Worm (Caenorhabditis elegans): ENCODE data around the gene cnnm-5.

The cnnm-5 gene

DNA sequence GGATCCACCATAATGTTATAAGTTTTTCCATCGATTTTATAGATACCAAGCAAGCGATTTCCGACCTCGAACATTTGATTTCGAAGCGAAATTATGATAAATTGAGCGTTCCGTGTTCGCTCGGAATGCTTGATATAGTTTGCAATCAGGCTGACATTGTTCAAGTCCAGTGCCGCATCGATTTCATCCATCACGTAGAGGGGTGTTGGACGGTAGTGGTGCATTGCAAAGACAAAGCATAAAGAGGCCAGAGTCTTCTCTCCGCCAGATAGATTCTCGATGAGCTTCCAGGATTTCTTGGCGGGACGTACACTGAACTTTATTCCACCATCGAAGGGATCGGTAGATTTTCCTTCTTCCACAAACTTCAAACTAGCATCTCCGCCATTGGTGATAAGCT is 14.6 kb downstream of the cnnm-5 start:
- no peak for TF ChIP-seq nfya-1 (tag; optimal IDR thresholded peaks at IDR 0.05; ENCODE audit: borderline replicate concordance, insufficient read depth)
- no peak for TF ChIP-seq die-1 (tag; optimal IDR thresholded peaks at IDR 0.05)
- TF ChIP-seq zfh-2 (GFP tag; conservative IDR thresholded peaks at IDR 0.05) = no peak
- TF ChIP-seq ccch-3 (GFP tag; optimal IDR thresholded peaks at IDR 0.05) = no peak
- no peak for TF ChIP-seq Y53F4B.3 (GFP tag; IDR thresholded peaks at IDR 0.05)
- TF ChIP-seq dpff-1 (tag; optimal IDR thresholded peaks at IDR 0.05) = no peak
- no peak for TF ChIP-seq nhr-179 (tag; optimal IDR thresholded peaks at IDR 0.05)
- TF ChIP-seq Y53G8AR.9 (GFP tag; conservative IDR thresholded peaks at IDR 0.05) = no peak

DNA sequence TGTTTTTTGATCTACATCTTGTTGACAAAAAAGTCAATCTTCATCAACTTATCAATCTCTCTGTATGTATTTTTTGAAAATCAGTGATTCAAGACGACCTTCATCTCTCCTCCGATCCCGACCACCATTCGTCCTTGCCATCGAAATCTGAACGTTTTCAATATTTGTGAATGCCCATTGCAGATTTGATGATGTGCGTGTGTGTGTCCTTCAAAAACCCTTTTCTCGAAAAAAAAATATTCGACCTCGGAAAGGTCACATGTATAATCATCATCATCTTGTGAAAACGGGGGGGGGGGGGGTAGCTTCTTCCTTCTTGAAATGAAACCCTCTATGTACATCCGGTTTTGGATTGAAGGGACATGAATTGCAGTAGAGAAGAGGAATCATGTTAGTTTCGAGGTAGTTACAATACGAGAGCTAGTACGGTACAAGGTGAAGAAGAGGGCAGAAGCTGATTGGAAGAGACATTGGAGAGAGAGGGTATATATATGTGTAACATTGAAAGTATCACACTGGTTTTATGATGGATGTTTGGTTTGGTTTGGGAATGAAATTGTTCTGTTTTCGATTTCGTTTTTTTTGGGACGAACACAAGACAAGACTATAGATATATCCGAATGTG is 16.5 kb downstream of the cnnm-5 start:
- no peak for TF ChIP-seq K11D2.4 (GFP tag; IDR thresholded peaks at IDR 0.05)
- no peak for TF ChIP-seq attf-3 (GFP tag; conservative IDR thresholded peaks at IDR 0.05)
- TF ChIP-seq ceh-27 (GFP tag; optimal IDR thresholded peaks at IDR 0.05) = no peak
- TF ChIP-seq cebp-1 (GFP tag; IDR thresholded peaks at IDR 0.05) = no peak
- peak; percentile 3 for TF ChIP-seq cebp-1 (tag; optimal IDR thresholded peaks at IDR 0.05)
- no peak for TF ChIP-seq F57A8.1 (GFP tag; optimal IDR thresholded peaks at IDR 0.05)
- no peak for TF ChIP-seq ceh-100 (GFP tag; IDR thresholded peaks at IDR 0.05)

DNA sequence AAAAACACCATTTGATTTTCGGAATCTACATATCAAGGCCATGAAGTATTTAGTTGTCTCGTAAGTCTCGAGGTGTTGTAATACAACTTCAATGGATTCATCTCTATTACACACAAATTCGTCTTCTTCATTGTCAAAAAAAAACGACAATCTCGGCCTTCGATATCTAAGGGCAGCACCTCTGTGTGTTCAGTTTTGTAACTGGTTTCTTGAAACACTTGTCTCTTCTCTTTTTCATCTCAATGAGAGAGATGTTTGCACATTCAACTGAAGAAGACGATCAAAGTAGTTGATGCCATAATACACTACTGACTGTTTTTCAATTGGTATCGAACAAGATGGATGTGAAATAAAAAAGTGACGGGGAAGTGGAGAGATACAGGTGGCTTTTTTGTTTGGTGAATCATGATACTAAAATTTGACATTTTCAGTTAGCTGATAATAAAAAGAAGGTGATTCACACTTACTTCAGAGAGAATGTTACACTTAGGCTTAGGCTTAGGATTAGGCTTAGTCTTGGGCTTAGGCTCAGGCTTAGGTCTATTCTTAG is 17.6 kb downstream of the cnnm-5 start:
- TF ChIP-seq F22D6.2 (tag; optimal IDR thresholded peaks at IDR 0.05) (no peak), nfya-1 (tag; optimal IDR thresholded peaks at IDR 0.05; ENCODE audit: borderline replicate concordance, insufficient read depth) (no peak), mcd-1 (GFP tag; IDR thresholded peaks at IDR 0.05) (no peak), D2030.7 (GFP tag; IDR thresholded peaks at IDR 0.05) (no peak), Y53F4B.3 (GFP tag; IDR thresholded peaks at IDR 0.05) (no peak), ceh-27 (GFP tag; optimal IDR thresholded peaks at IDR 0.05) (peak; percentile 5), lin-40 (tag; optimal IDR thresholded peaks at IDR 0.05) (peak; percentile 1), lin-35 (GFP tag; optimal IDR thresholded peaks at IDR 0.05) (no peak)

DNA sequence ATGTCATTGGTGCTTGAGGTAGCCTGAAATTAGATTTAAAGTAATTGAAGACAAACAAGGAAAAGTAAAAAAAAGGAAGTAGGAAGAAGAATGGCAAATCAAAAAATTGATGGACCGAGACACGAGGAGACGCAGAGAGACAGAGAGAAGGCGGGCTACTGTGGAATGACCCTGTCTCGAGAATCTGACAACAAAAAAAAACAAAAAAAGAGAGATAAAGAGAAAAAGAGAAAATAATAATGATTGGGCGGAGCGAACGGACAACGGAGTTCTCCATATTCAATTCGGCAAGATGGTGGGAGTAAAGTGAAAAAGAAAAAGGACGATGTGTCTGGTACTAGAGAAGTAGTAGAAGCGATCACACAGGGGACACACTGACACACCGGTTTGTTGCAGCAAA is 20.0 kb downstream of the cnnm-5 start, which contains the start of gene toh-1:
Gene toh-1 (minus strand): TSS at position 23 of the 400 bp plus-strand sequence.
- TF ChIP-seq sptf-2 (GFP tag; optimal IDR thresholded peaks at IDR 0.05) (no peak), bed-1 (GFP tag; IDR thresholded peaks at IDR 0.05) (no peak), hsf-1 (GFP tag; IDR thresholded peaks at IDR 0.05) (no peak), Y67H2A.10 (GFP tag; conservative IDR thresholded peaks at IDR 0.05) (no peak), ceh-40 (GFP tag; IDR thresholded peaks at IDR 0.05) (no peak)

DNA sequence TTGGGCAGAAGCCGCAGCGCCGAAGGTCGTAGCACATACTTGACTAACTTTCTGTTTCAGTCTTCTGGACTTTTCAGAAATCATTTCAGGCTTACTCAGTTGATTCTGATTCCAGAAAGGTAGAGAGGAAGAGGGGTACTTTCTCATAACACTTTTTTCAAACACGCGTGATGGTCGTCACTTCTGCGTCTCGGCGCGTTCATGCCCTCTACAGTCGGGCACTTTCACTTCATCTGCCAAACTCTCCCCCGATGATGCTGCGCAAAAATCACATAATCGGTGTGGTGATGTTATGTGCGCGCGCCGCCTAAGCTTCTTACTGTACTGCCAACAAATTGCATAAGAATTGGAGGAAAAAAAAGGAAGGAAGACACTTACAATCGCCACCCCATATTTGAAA is 21.4 kb downstream of the cnnm-5 start:
- TF ChIP-seq repo-1 (tag; optimal IDR thresholded peaks at IDR 0.05) (no peak), nfya-2 (GFP tag; IDR thresholded peaks at IDR 0.05) (no peak), ztf-18 (tag; optimal IDR thresholded peaks at IDR 0.05) (no peak), aptf-3 (GFP tag; IDR thresholded peaks at IDR 0.05) (no peak), F37B4.10 (GFP tag; IDR thresholded peaks at IDR 0.05) (no peak), snpc-3.4 (tag; optimal IDR thresholded peaks at IDR 0.05) (no peak), F52B5.7 (tag; optimal IDR thresholded peaks at IDR 0.05) (no peak), hsf-1 (GFP tag; IDR thresholded peaks at IDR 0.05) (no peak), Y67H2A.10 (GFP tag; conservative IDR thresholded peaks at IDR 0.05) (no peak), rpc-1 (optimal IDR thresholded peaks at IDR 0.05) (no peak), rpc-1 (tag; optimal IDR thresholded peaks at IDR 0.05) (no peak), madf-10 (tag; optimal IDR thresholded peaks at IDR 0.05) (no peak), Y53G8AR.9 (GFP tag; conservative IDR thresholded peaks at IDR 0.05) (no peak), ztf-25 (GFP tag; IDR thresholded peaks at IDR 0.05) (no peak), B0035.1 (tag; optimal IDR thresholded peaks at IDR 0.05) (no peak), pha-4 (tag; optimal IDR thresholded peaks at IDR 0.05) (no peak), die-1 (tag; optimal IDR thresholded peaks at IDR 0.05) (no peak)
